Fruit fly (Drosophila melanogaster) whole organism, prepupa: Measurements from ENCODE around the gene CG44005.

Experiments used
- CG6808 ChIP-seq: fragments of 200-800 bp; sonication (Bioruptor generic); optimal IDR thresholded peaks from 3 replicates; lab custom pipeline; 2017; ENCODE audit warnings: missing biosample characterization, missing genetic modification characterization, mild to moderate bottlenecking, moderate library complexity, missing genetic modification reagents
- Gug ChIP-seq: fragments of 200-800 bp; sonication (Bioruptor generic); IDR thresholded peaks from 2 replicates; pipeline ENCODE4 v1.3.6; 2022; ENCODE audit warnings: missing biosample characterization, missing genetic modification characterization
- Sox14 ChIP-seq: fragments of 200-800 bp; sonication (Bioruptor generic); optimal IDR thresholded peaks from 3 replicates; lab custom pipeline; 2016; ENCODE audit warnings: missing biosample characterization, missing genetic modification characterization
- dsx ChIP-seq: fragments of 200-800 bp; optimal IDR thresholded peaks from 3 replicates; lab custom pipeline; 2019; ENCODE audit warnings: missing biosample characterization, mild to moderate bottlenecking, missing genetic modification characterization, moderate library complexity; ENCODE audit not compliant: poor library complexity, severe bottlenecking
- pdm3 ChIP-seq: fragments of 200-800 bp; sonication (Bioruptor generic); optimal IDR thresholded peaks from 3 replicates; lab custom pipeline; 2016; ENCODE audit warnings: missing biosample characterization, missing genetic modification characterization

- TF ChIP-seq dsx (GFP tag; lab: Kevin White, UChicago) = no peak
- no peak for TF ChIP-seq CG6808
- TF ChIP-seq Gug (GFP tag; lab: Robert Waterston, UW) = no peak
- TF ChIP-seq pdm3 (GFP tag; lab: Kevin White, UChicago) = no peak
- TF ChIP-seq Sox14 = no peak
Observed at dm6 chr3L:18083994-18084393, 12.1 kb upstream of the CG44005 start.
